Fruit fly (Drosophila melanogaster) whole organism, prepupa: ENCODE results near the gene Argk2.

Experiments used
- CG11902 ChIP-seq: fragments of 200-800 bp; sonication (Bioruptor generic); optimal IDR thresholded peaks from 3 replicates; lab custom pipeline; 2016; ENCODE audit warnings: missing biosample characterization, missing genetic modification characterization
- CG32006 ChIP-seq: fragments of 200-800 bp; sonication (Bioruptor generic); optimal IDR thresholded peaks from 3 replicates; lab custom pipeline; 2017; ENCODE audit warnings: missing biosample characterization, mild to moderate bottlenecking, missing genetic modification characterization
- CG4318 ChIP-seq: fragments of 200-800 bp; sonication (Bioruptor generic); optimal IDR thresholded peaks from 3 replicates; lab custom pipeline; 2017; ENCODE audit warnings: missing biosample characterization, mild to moderate bottlenecking, missing genetic modification characterization
- CG6854 ChIP-seq: fragments of 200-800 bp; sonication (Bioruptor generic); optimal IDR thresholded peaks from 2 replicates; lab custom pipeline; 2017; ENCODE audit warnings: missing biosample characterization, mild to moderate bottlenecking, missing genetic modification characterization
- CG8319 ChIP-seq: fragments of 200-800 bp; sonication (Bioruptor generic); optimal IDR thresholded peaks from 3 replicates; lab custom pipeline; 2016; ENCODE audit warnings: missing biosample characterization, missing genetic modification characterization
- Eip78C ChIP-seq: fragments of 200-800 bp; sonication (Bioruptor generic); peaks from one replicate; lab custom pipeline; 2016; ENCODE audit warnings: missing biosample characterization, missing genetic modification characterization
- Hr39 ChIP-seq: fragments of 200-800 bp; sonication (Bioruptor generic); optimal IDR thresholded peaks from 2 replicates; lab custom pipeline; 2016; ENCODE audit warnings: missing biosample characterization, missing genetic modification characterization
- OdsH ChIP-seq: fragments of 200-800 bp; sonication (Bioruptor generic); optimal IDR thresholded peaks from 3 replicates; lab custom pipeline; 2016; ENCODE audit warnings: missing biosample characterization, missing genetic modification characterization
- Smox ChIP-seq: fragments of 200-800 bp; sonication (Bioruptor generic); optimal IDR thresholded peaks from 3 replicates; lab custom pipeline; 2016; ENCODE audit warnings: missing biosample characterization, missing genetic modification characterization
- Sox102F ChIP-seq: fragments of 200-800 bp; sonication (Bioruptor generic); optimal IDR thresholded peaks from 2 replicates; lab custom pipeline; 2016; ENCODE audit warnings: missing biosample characterization, mild to moderate bottlenecking, missing genetic modification characterization
- esn ChIP-seq: fragments of 200-800 bp; sonication (Bioruptor generic); optimal IDR thresholded peaks from 2 replicates; lab custom pipeline; 2016; ENCODE audit warnings: missing biosample characterization, mild to moderate bottlenecking, missing genetic modification characterization, moderate library complexity
- pdm3 ChIP-seq: fragments of 200-800 bp; sonication (Bioruptor generic); optimal IDR thresholded peaks from 3 replicates; lab custom pipeline; 2016; ENCODE audit warnings: missing biosample characterization, missing genetic modification characterization
- spab ChIP-seq: fragments of 200-800 bp; sonication (Bioruptor generic); optimal IDR thresholded peaks from 2 replicates; lab custom pipeline; 2017; ENCODE audit warnings: missing biosample characterization, mild to moderate bottlenecking, missing genetic modification characterization, missing genetic modification reagents

dm6 chr3L:9004788-9005246, 42.4 kb upstream of the Argk2 start, which contains the start of gene Doc3:
- no peak for TF ChIP-seq Sox102F (GFP tag; lab: Kevin White, UChicago)
- no peak for TF ChIP-seq OdsH
- no peak for TF ChIP-seq esn
- TF ChIP-seq Smox: no peak
- no peak for TF ChIP-seq CG32006 (GFP tag; lab: Kevin White, UChicago)
- no peak for TF ChIP-seq Hr39 (GFP tag; lab: Kevin White, UChicago)
- TF ChIP-seq spab (GFP tag; lab: Kevin White, UChicago): no peak
- peak; percentile 99 for TF ChIP-seq CG8319
- TF ChIP-seq CG4318 (GFP tag; lab: Kevin White, UChicago): no peak
- TF ChIP-seq CG11902 (GFP tag; lab: Kevin White, UChicago): no peak
- no peak for TF ChIP-seq Eip78C (GFP tag; lab: Kevin White, UChicago)
- TF ChIP-seq CG6854: peak; percentile 93
- TF ChIP-seq pdm3: no peak
